Worm (Caenorhabditis elegans) whole organism, young adult: ENCODE data around the gene ctl-2.

Experiments
- B0035.1 ChIP-seq: sonication (generic microtip); optimal IDR thresholded peaks from 2 replicates; lab custom pipeline; 2016; ENCODE audit warnings: missing genetic modification characterization, mild to moderate bottlenecking, missing compliant biosample characterization, missing genotype, missing genetic modification reagents
- D2030.7 ChIP-seq: fragments of 200-800 bp; sonication (Bioruptor generic); IDR thresholded peaks from 2 replicates; pipeline ENCODE4 v1.3.6; 2022; ENCODE audit warnings: missing genetic modification reagents, missing genetic modification characterization, missing compliant biosample characterization
- F22D6.2 ChIP-seq: sonication (generic microtip); optimal IDR thresholded peaks from 2 replicates; lab custom pipeline; 2016; ENCODE audit warnings: mild to moderate bottlenecking, missing genetic modification characterization, missing compliant biosample characterization
- F57C9.4 ChIP-seq: sonication (generic microtip); optimal IDR thresholded peaks from 2 replicates; lab custom pipeline; 2017; ENCODE audit warnings: mild to moderate bottlenecking, missing genetic modification characterization, missing compliant biosample characterization
- T26A5.8 ChIP-seq: sonication (generic microtip); optimal IDR thresholded peaks from 2 replicates; lab custom pipeline; 2016; ENCODE audit warnings: missing genetic modification characterization, missing compliant biosample characterization
- Y67H2A.10 ChIP-seq: fragments of 200-800 bp; sonication (Bioruptor generic); conservative IDR thresholded peaks from 2 replicates; pipeline ENCODE4 v1.3.6; 2022; ENCODE audit warnings: missing genetic modification reagents, missing genetic modification characterization, missing compliant biosample characterization
- aptf-3 ChIP-seq: fragments of 200-800 bp; sonication (Bioruptor generic); IDR thresholded peaks from 2 replicates; pipeline ENCODE4 v1.3.6; 2022; ENCODE audit warnings: missing genetic modification characterization, missing compliant biosample characterization
- atf-7 ChIP-seq: sonication (generic microtip); optimal IDR thresholded peaks from 2 replicates; lab custom pipeline; 2017; ENCODE audit warnings: mild to moderate bottlenecking, missing genetic modification characterization, missing compliant biosample characterization
- athp-1 ChIP-seq: sonication (generic microtip); optimal IDR thresholded peaks from 2 replicates; lab custom pipeline; 2017; ENCODE audit warnings: mild to moderate bottlenecking, missing genetic modification characterization, missing compliant biosample characterization
- attf-3 ChIP-seq: fragments of 200-800 bp; sonication (Bioruptor generic); conservative IDR thresholded peaks from 2 replicates; pipeline ENCODE4 v1.3.6; 2022; ENCODE audit warnings: missing genetic modification reagents, missing genetic modification characterization, missing compliant biosample characterization
- bed-1 ChIP-seq: fragments of 200-800 bp; sonication (Bioruptor generic); IDR thresholded peaks from 2 replicates; pipeline ENCODE4 v1.3.6; 2022; ENCODE audit warnings: missing genetic modification reagents, missing genetic modification characterization, missing compliant biosample characterization
- cebp-1 ChIP-seq, 2 experiments: fragments of 200-800 bp in 1 of 2; sonication (Bioruptor generic) in 1 of 2; sonication (generic microtip) in 1 of 2; IDR thresholded peaks in 1 of 2; optimal IDR thresholded peaks in 1 of 2; 2 replicates each; pipeline versions ENCODE4 v1.3.6 to Lab custom; 2017 to 2022; ENCODE audit warnings: missing compliant biosample characterization in 2 of 2, missing genetic modification characterization in 2 of 2, mild to moderate bottlenecking in 1 of 2, missing genetic modification reagents in 1 of 2, moderate library complexity in 1 of 2
- ceh-27 ChIP-seq: fragments of 200-800 bp; sonication (Bioruptor generic); optimal IDR thresholded peaks from 2 replicates; lab custom pipeline; 2018; ENCODE audit warnings: mild to moderate bottlenecking, missing genetic modification characterization, moderate library complexity, missing compliant biosample characterization
- ceh-40 ChIP-seq: fragments of 200-800 bp; sonication (Bioruptor generic); IDR thresholded peaks from 2 replicates; pipeline ENCODE4 v1.3.6; 2022; ENCODE audit warnings: missing genetic modification characterization, missing compliant biosample characterization
- ceh-58 ChIP-seq: fragments of 200-800 bp; sonication (Bioruptor generic); IDR thresholded peaks from 2 replicates; pipeline ENCODE4 v1.3.6; 2022; ENCODE audit warnings: missing genetic modification characterization, missing compliant biosample characterization
- die-1 ChIP-seq: sonication (generic microtip); optimal IDR thresholded peaks from 2 replicates; lab custom pipeline; 2016; ENCODE audit warnings: missing genotype, mild to moderate bottlenecking, missing genetic modification characterization, missing compliant biosample characterization
- ekl-4 ChIP-seq: fragments of 200-800 bp; sonication (Bioruptor generic); IDR thresholded peaks from 2 replicates; pipeline ENCODE4 v1.3.6; 2022; ENCODE audit warnings: missing genetic modification reagents, missing genetic modification characterization, missing compliant biosample characterization
- gei-17 ChIP-seq: fragments of 200-800 bp; sonication (Bioruptor generic); optimal IDR thresholded peaks from 2 replicates; lab custom pipeline; 2018; ENCODE audit warnings: mild to moderate bottlenecking, missing genetic modification characterization, missing compliant biosample characterization
- him-1 ChIP-seq: sonication (generic microtip); optimal IDR thresholded peaks from 2 replicates; lab custom pipeline; 2016; ENCODE audit warnings: missing genotype, missing genetic modification reagents, missing genetic modification characterization, missing compliant biosample characterization
- hmg-1.2 ChIP-seq: fragments of 200-800 bp; sonication (Bioruptor generic); IDR thresholded peaks from 2 replicates; pipeline ENCODE4 v1.3.6; 2022; ENCODE audit warnings: missing genetic modification reagents, missing genetic modification characterization, missing compliant biosample characterization
- hmg-20 ChIP-seq: fragments of 200-800 bp; sonication (Bioruptor generic); IDR thresholded peaks from 2 replicates; pipeline ENCODE4 v1.3.6; 2022; ENCODE audit warnings: missing genetic modification reagents, missing genetic modification characterization, missing compliant biosample characterization
- let-526 ChIP-seq: fragments of 200-800 bp; sonication (Bioruptor generic); IDR thresholded peaks from 2 replicates; pipeline ENCODE4 v1.3.6; 2022; ENCODE audit warnings: missing genetic modification reagents, missing genetic modification characterization, missing compliant biosample characterization
- lin-35 ChIP-seq, 3 experiments: fragments of 150-350 bp in 2 of 3; sonication (generic microtip) in 1 of 3; optimal IDR thresholded peaks; 2 replicates each; lab custom pipeline; 2014 to 2018; ENCODE audit warnings: missing biosample characterization in 3 of 3, missing genetic modification characterization in 3 of 3, missing genetic modification reagents in 3 of 3
- lin-54 ChIP-seq: fragments of 200-800 bp; sonication (Bioruptor generic); optimal IDR thresholded peaks from 2 replicates; lab custom pipeline; 2018; ENCODE audit warnings: mild to moderate bottlenecking, missing genetic modification characterization, missing compliant biosample characterization
- lsl-1 ChIP-seq: fragments of 200-800 bp; sonication (Bioruptor generic); optimal IDR thresholded peaks from 2 replicates; lab custom pipeline; 2018; ENCODE audit warnings: mild to moderate bottlenecking, missing genetic modification characterization, moderate library complexity, missing compliant biosample characterization
- madf-3 ChIP-seq: fragments of 200-800 bp; sonication (Bioruptor generic); IDR thresholded peaks from 2 replicates; pipeline ENCODE4 v1.3.6; 2022; ENCODE audit warnings: missing genetic modification reagents, missing genetic modification characterization, missing compliant biosample characterization
- madf-6 ChIP-seq: fragments of 200-800 bp; sonication (Bioruptor generic); IDR thresholded peaks from 2 replicates; pipeline ENCODE4 v1.3.6; 2022; ENCODE audit warnings: missing genetic modification reagents, missing genetic modification characterization, missing compliant biosample characterization
- madf-8 ChIP-seq: fragments of 200-800 bp; sonication (Bioruptor generic); conservative IDR thresholded peaks from 2 replicates; pipeline ENCODE4 v1.3.6; 2022; ENCODE audit warnings: missing genetic modification reagents, missing genetic modification characterization, missing compliant biosample characterization
- mcd-1 ChIP-seq: fragments of 200-800 bp; sonication (Bioruptor generic); IDR thresholded peaks from 2 replicates; pipeline ENCODE4 v1.3.6; 2022; ENCODE audit warnings: missing genetic modification reagents, missing genetic modification characterization, missing compliant biosample characterization
- nfya-2 ChIP-seq: fragments of 200-800 bp; sonication (Bioruptor generic); IDR thresholded peaks from 2 replicates; pipeline ENCODE4 v1.3.6; 2022; ENCODE audit warnings: missing genetic modification reagents, missing genetic modification characterization, missing compliant biosample characterization
- pha-4 ChIP-seq: fragments of 150-350 bp; sonication (generic microtip); optimal IDR thresholded peaks from 2 replicates; lab custom pipeline; 2014; ENCODE audit warnings: missing biosample characterization, missing genetic modification reagents, missing genetic modification characterization
- rcor-1 ChIP-seq: fragments of 200-800 bp; sonication (Bioruptor generic); IDR thresholded peaks from 2 replicates; pipeline ENCODE4 v1.3.6; 2022; ENCODE audit warnings: missing genetic modification reagents, missing genetic modification characterization, missing compliant biosample characterization
- rec-8 ChIP-seq, 2 experiments: sonication (generic microtip); optimal IDR thresholded peaks; 2 replicates each; lab custom pipeline; 2016; ENCODE audit warnings: mild to moderate bottlenecking in 2 of 2, missing genetic modification characterization in 2 of 2, missing genetic modification reagents in 2 of 2, missing genotype in 2 of 2, missing biosample characterization in 1 of 2, missing compliant biosample characterization in 1 of 2, moderate library complexity in 1 of 2
- sdz-38 ChIP-seq: sonication (generic microtip); optimal IDR thresholded peaks from 2 replicates; lab custom pipeline; 2016; ENCODE audit warnings: missing genotype, missing genetic modification characterization, missing compliant biosample characterization
- snpc-1.3 ChIP-seq: sonication (generic microtip); optimal IDR thresholded peaks from 2 replicates; lab custom pipeline; 2017; ENCODE audit warnings: missing genetic modification characterization, mild to moderate bottlenecking, missing compliant biosample characterization, antibody characterized with exemption, moderate library complexity, missing genotype, missing genetic modification reagents; ENCODE audit not compliant: insufficient read depth
- snpc-3.4 ChIP-seq: sonication (generic microtip); optimal IDR thresholded peaks from 2 replicates; lab custom pipeline; 2017; ENCODE audit warnings: missing genetic modification characterization, mild to moderate bottlenecking, missing compliant biosample characterization, antibody characterized with exemption, moderate library complexity, missing genotype, missing genetic modification reagents
- snpc-4 ChIP-seq, 5 experiments: fragments of 150-350 bp in 1 of 5; sonication (generic microtip) in 4 of 5; optimal IDR thresholded peaks; 2 replicates each; lab custom pipeline; 2014 to 2018; ENCODE audit warnings: missing genetic modification characterization in 5 of 5, missing biosample characterization in 3 of 5, antibody characterized with exemption in 2 of 5, mild to moderate bottlenecking in 2 of 5, missing compliant biosample characterization in 2 of 5, missing genotype in 2 of 5, moderate library complexity in 2 of 5, missing genetic modification reagents in 1 of 5
- tlf-1 ChIP-seq: fragments of 200-800 bp; sonication (Bioruptor generic); optimal IDR thresholded peaks from 2 replicates; lab custom pipeline; 2018; ENCODE audit warnings: mild to moderate bottlenecking, missing genetic modification characterization, missing compliant biosample characterization
- unc-130 ChIP-seq: sonication (generic microtip); optimal IDR thresholded peaks from 2 replicates; lab custom pipeline; 2016; ENCODE audit warnings: missing genetic modification reagents, missing genetic modification characterization, missing compliant biosample characterization
- unc-62 ChIP-seq: fragments of 150-350 bp; optimal IDR thresholded peaks from 2 replicates; lab custom pipeline; 2014; ENCODE audit warnings: missing biosample characterization, missing genetic modification reagents, missing genetic modification characterization
- xnd-1 ChIP-seq: sonication (generic microtip); optimal IDR thresholded peaks from 2 replicates; lab custom pipeline; 2016; ENCODE audit warnings: missing genotype, missing genetic modification reagents, missing genetic modification characterization, missing compliant biosample characterization
- zfh-2 ChIP-seq: fragments of 200-800 bp; sonication (Bioruptor generic); conservative IDR thresholded peaks from 2 replicates; pipeline ENCODE4 v1.3.6; 2022; ENCODE audit warnings: missing genetic modification reagents, missing genetic modification characterization, missing compliant biosample characterization
- zim-3 ChIP-seq: sonication (generic microtip); optimal IDR thresholded peaks from 2 replicates; lab custom pipeline; 2017; ENCODE audit warnings: mild to moderate bottlenecking, missing genetic modification characterization, moderate library complexity, missing compliant biosample characterization
- ztf-26 ChIP-seq: sonication (generic microtip); optimal IDR thresholded peaks from 2 replicates; lab custom pipeline; 2017; ENCODE audit warnings: missing genetic modification characterization, missing compliant biosample characterization
- ztf-28 ChIP-seq: fragments of 200-800 bp; sonication (Bioruptor generic); IDR thresholded peaks from 2 replicates; pipeline ENCODE4 v1.3.6; 2022; ENCODE audit warnings: missing genetic modification reagents, missing genetic modification characterization, missing compliant biosample characterization

Gene ctl-2

DNA sequence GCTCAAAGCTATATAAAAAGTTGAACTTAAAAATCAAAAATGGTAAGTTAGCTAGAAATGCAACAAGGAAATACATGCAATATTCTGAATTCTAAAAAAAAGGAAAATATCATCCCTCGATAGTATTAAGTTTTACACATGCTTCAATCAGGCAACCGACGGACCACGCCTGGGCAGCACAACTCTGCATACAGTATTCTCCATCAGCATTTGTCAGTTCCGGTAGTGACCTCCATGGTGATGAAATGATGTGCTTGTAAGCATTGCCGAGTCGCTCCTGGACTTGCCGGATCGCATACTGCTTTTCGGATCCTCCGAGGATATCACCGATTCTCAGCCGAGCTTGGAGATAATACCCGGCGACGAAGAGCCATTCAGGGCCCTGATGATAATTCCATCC is 48.9 kb upstream of the ctl-2 start (continued):
- TF ChIP-seq zim-3 (tag; lab: Kevin White, UChicago) (peak; percentile 38), F57C9.4 (tag; lab: Kevin White, UChicago) (peak; percentile 17), hmg-1.2 (peak; percentile 25; the same call in 1 of the 2 replicates), athp-1 (tag; lab: Kevin White, UChicago) (peak; percentile 53), snpc-4 (GFP tag; optimal IDR thresholded peaks at IDR 0.05; lab: Kevin White, UChicago) (no peak), snpc-4 (tag; optimal IDR thresholded peaks at IDR 0.05; lab: Kevin White, UChicago) (peak in 1 of 4 experiments; percentile 42), lsl-1 (GFP tag; lab: Kevin White, UChicago) (peak; percentile 46), ceh-58 (0 out of 2 replicates have a peak, but pooled peaks have one; percentile 58), ceh-40 (GFP tag; lab: Robert Waterston, UW) (peak; percentile 59; the same call in 1 of the 2 replicates), D2030.7 (GFP tag; lab: Robert Waterston, UW) (0 out of 2 replicates have a peak, but pooled peaks have one; percentile 13), madf-6 (GFP tag; lab: Robert Waterston, UW) (peak; percentile 75), let-526 (no peak), nfya-2 (GFP tag; lab: Robert Waterston, UW) (0 out of 2 replicates have a peak, but pooled peaks have one; percentile 66), aptf-3 (GFP tag; lab: Robert Waterston, UW) (no peak), madf-3 (GFP tag; lab: Robert Waterston, UW) (peak; percentile 78; the same call in 1 of the 2 replicates), B0035.1 (tag; lab: Kevin White, UChicago) (no peak), sdz-38 (tag; lab: Kevin White, UChicago) (no peak), rec-8 (tag; optimal IDR thresholded peaks at IDR 0.05; lab: Kevin White, UChicago) (no peak), hmg-20 (GFP tag; lab: Robert Waterston, UW) (no peak), snpc-3.4 (tag; lab: Kevin White, UChicago) (no peak), mcd-1 (peak; percentile 38; the same call in 1 of the 2 replicates), him-1 (tag; lab: Kevin White, UChicago) (no peak), tlf-1 (peak; percentile 31), cebp-1 (GFP tag; IDR thresholded peaks at IDR 0.05; lab: Robert Waterston, UW) (no peak), cebp-1 (tag; optimal IDR thresholded peaks at IDR 0.05; lab: Kevin White, UChicago) (peak; percentile 71), atf-7 (tag; lab: Kevin White, UChicago) (peak; percentile 68), bed-1 (GFP tag; lab: Robert Waterston, UW) (no peak), attf-3 (GFP tag; lab: Robert Waterston, UW) (no peak), Y67H2A.10 (GFP tag; lab: Robert Waterston, UW) (0 out of 2 replicates have a peak, but pooled peaks have one; percentile 49), lin-54 (GFP tag; lab: Kevin White, UChicago) (peak; percentile 30), T26A5.8 (tag; lab: Kevin White, UChicago) (peak; percentile 4), rcor-1 (GFP tag; lab: Robert Waterston, UW) (peak; percentile 55), zfh-2 (GFP tag; lab: Robert Waterston, UW) (peak; percentile 6; the same call in 1 of the 2 replicates), unc-62 (GFP tag; lab: Kevin White, UChicago) (no peak)

DNA sequence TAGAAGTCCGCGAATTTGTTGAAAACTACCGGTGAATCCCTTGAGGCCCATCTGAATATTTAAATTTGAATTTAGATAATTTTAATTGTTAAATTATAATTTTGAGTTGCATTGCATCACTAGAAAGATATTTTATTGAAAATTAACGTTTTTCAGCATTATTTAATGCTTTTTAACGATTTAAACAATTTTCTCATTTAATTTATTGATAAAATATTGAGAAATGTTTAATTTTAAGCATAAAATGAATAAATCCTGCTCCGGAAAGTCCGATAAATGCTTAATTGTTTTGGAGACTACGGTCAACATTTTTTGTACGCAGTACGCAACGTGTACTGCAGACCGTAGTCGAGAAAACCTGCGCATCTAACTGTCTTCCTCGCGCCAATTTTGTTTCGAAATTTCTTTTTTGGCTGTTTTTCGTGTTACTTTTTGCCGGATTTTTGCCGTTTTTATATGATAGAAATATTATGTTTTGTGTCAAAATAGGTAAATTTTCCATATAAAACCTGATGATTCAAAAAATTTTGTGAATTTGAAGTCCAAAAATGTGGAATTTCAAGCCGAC is 47.6 kb upstream of the ctl-2 start, which contains the start of the genes Y54G11A.17, lin-7 and elof-1:
TSS of gene Y54G11A.17 (minus strand) at position 51 of the 568 bp plus-strand sequence.
TSS of gene lin-7 (minus strand) at position 51 of the 568 bp plus-strand sequence.
TSS of gene elof-1 (plus strand) at position 383 of the 568 bp plus-strand sequence.
- TF ChIP-seq madf-8 (GFP tag; lab: Robert Waterston, UW) (peak; percentile 61), pha-4 (tag; lab: Kevin White, UChicago) (peak; percentile 77), ztf-26 (tag; lab: Kevin White, UChicago) (peak; percentile 23), ekl-4 (GFP tag; lab: Robert Waterston, UW) (peak; percentile 42; the same call in 1 of the 2 replicates), Y67H2A.10 (GFP tag; lab: Robert Waterston, UW) (peak; percentile 77; the same call in 1 of the 2 replicates), lin-35 (GFP tag; optimal IDR thresholded peaks at IDR 0.05; lab: Kevin White, UChicago) (peak in 2 of 3 experiments; percentile 9 to 85), snpc-4 (GFP tag; optimal IDR thresholded peaks at IDR 0.05; lab: Kevin White, UChicago) (peak; percentile 32), snpc-4 (tag; optimal IDR thresholded peaks at IDR 0.05; lab: Kevin White, UChicago) (peak in 3 of 4 experiments; percentile 57 to 77 (median 59)), F22D6.2 (tag; lab: Kevin White, UChicago) (no peak), gei-17 (GFP tag; lab: Kevin White, UChicago) (no peak), die-1 (tag; lab: Kevin White, UChicago) (no peak), snpc-1.3 (tag; lab: Kevin White, UChicago) (peak; percentile 67), xnd-1 (tag; lab: Kevin White, UChicago) (peak; percentile 28), unc-130 (GFP tag; lab: Kevin White, UChicago) (peak; percentile 7), ztf-28 (peak; percentile 69), ceh-27 (GFP tag; lab: Kevin White, UChicago) (peak; percentile 82)
